Worm (Caenorhabditis elegans) whole organism, L2 larva: ENCODE results near the gene egas-3.
A peak's percentile ranks its signal among the peaks of the same experiment; 100 is the strongest.

Experiments
- C34F6.9 ChIP-seq: fragments of 150-350 bp; optimal IDR thresholded peaks from 2 replicates; lab custom pipeline; 2014; ENCODE audit warnings: missing biosample characterization, missing genetic modification characterization
- F13H6.1 ChIP-seq: sonication (generic microtip); optimal IDR thresholded peaks from 2 replicates; lab custom pipeline; 2016; ENCODE audit warnings: missing genetic modification characterization, missing compliant biosample characterization
- R02D3.7 ChIP-seq: fragments of 150-350 bp; optimal IDR thresholded peaks from 2 replicates; lab custom pipeline; 2014; ENCODE audit warnings: missing biosample characterization, missing genetic modification characterization
- ZK546.5 ChIP-seq: sonication (generic microtip); optimal IDR thresholded peaks from 2 replicates; lab custom pipeline; 2017; ENCODE audit warnings: missing biosample characterization, missing genetic modification characterization
- alr-1 ChIP-seq: fragments of 150-350 bp; optimal IDR thresholded peaks from 2 replicates; lab custom pipeline; 2014; ENCODE audit warnings: missing biosample characterization, missing genetic modification characterization
- aly-2 ChIP-seq: fragments of 150-350 bp; optimal IDR thresholded peaks from 2 replicates; lab custom pipeline; 2014; ENCODE audit warnings: missing biosample characterization, missing genetic modification characterization
- ama-1 ChIP-seq: fragments of 150-350 bp; optimal IDR thresholded peaks from 2 replicates; lab custom pipeline; 2018; ENCODE audit warnings: inconsistent platforms
- blmp-1 ChIP-seq: sonication (generic microtip); optimal IDR thresholded peaks from 2 replicates; lab custom pipeline; 2017; ENCODE audit warnings: missing genetic modification characterization, mild to moderate bottlenecking, missing compliant biosample characterization, antibody characterized with exemption, moderate library complexity; ENCODE audit not compliant: insufficient read depth
- ceh-16 ChIP-seq: fragments of 150-350 bp; optimal IDR thresholded peaks from 2 replicates; lab custom pipeline; 2014; ENCODE audit warnings: missing biosample characterization, missing genetic modification characterization
- ceh-82 ChIP-seq: fragments of 150-350 bp; optimal IDR thresholded peaks from 2 replicates; lab custom pipeline; 2014; ENCODE audit warnings: missing biosample characterization, missing genetic modification characterization
- crh-2 ChIP-seq: sonication (generic microtip); optimal IDR thresholded peaks from 2 replicates; lab custom pipeline; 2017; ENCODE audit warnings: missing biosample characterization, missing genetic modification characterization
- dmd-4 ChIP-seq: sonication (generic microtip); optimal IDR thresholded peaks from 2 replicates; lab custom pipeline; 2017; ENCODE audit warnings: missing biosample characterization, missing genetic modification characterization
- egl-27 ChIP-seq: sonication (generic microtip); optimal IDR thresholded peaks from 3 replicates; lab custom pipeline; 2017; ENCODE audit warnings: missing biosample characterization, missing genetic modification reagents, missing genetic modification characterization
- elt-3 ChIP-seq: sonication (generic microtip); optimal IDR thresholded peaks from 2 replicates; lab custom pipeline; 2017; ENCODE audit warnings: missing biosample characterization, missing genetic modification characterization
- gmeb-1 ChIP-seq: fragments of 150-350 bp; optimal IDR thresholded peaks from 2 replicates; lab custom pipeline; 2014; ENCODE audit warnings: missing biosample characterization, missing genetic modification characterization
- lin-11 ChIP-seq: fragments of 150-350 bp; sonication (generic microtip); optimal IDR thresholded peaks from 2 replicates; lab custom pipeline; 2014; ENCODE audit warnings: missing biosample characterization, missing genetic modification characterization, inconsistent platforms, mixed read lengths
- lin-13 ChIP-seq: fragments of 150-350 bp; optimal IDR thresholded peaks from 2 replicates; lab custom pipeline; 2014; ENCODE audit warnings: missing biosample characterization, missing genetic modification reagents, missing genetic modification characterization
- lin-39 ChIP-seq: fragments of 150-350 bp; optimal IDR thresholded peaks from 2 replicates; lab custom pipeline; 2014; ENCODE audit warnings: missing biosample characterization, missing genetic modification reagents, missing genetic modification characterization
- lsy-2 ChIP-seq, 2 experiments: fragments of 150-350 bp in 1 of 2; sonication (generic microtip) in 1 of 2; optimal IDR thresholded peaks; 2 replicates each; lab custom pipeline; 2014 to 2017; ENCODE audit warnings: missing biosample characterization in 2 of 2, missing genetic modification characterization in 2 of 2
- mdl-1 ChIP-seq, 2 experiments: fragments of 150-350 bp in 1 of 2; sonication (generic microtip) in 1 of 2; optimal IDR thresholded peaks; 2 replicates each; lab custom pipeline; 2017; ENCODE audit warnings: missing biosample characterization in 2 of 2, missing genetic modification characterization in 2 of 2
- nhr-10 ChIP-seq: sonication (generic microtip); optimal IDR thresholded peaks from 2 replicates; lab custom pipeline; 2017; ENCODE audit warnings: missing biosample characterization, missing genetic modification characterization
- nhr-23 ChIP-seq: fragments of 150-350 bp; optimal IDR thresholded peaks from 2 replicates; lab custom pipeline; 2014; ENCODE audit warnings: missing biosample characterization, missing genetic modification reagents, missing genetic modification characterization
- nhr-25 ChIP-seq: fragments of 150-350 bp; sonication (generic microtip); optimal IDR thresholded peaks from 3 replicates; lab custom pipeline; 2014; ENCODE audit warnings: missing biosample characterization, missing genetic modification characterization
- nhr-6 ChIP-seq: fragments of 150-350 bp; optimal IDR thresholded peaks from 2 replicates; lab custom pipeline; 2014; ENCODE audit warnings: missing biosample characterization, missing genetic modification characterization
- nhr-77 ChIP-seq: fragments of 150-350 bp; optimal IDR thresholded peaks from 2 replicates; lab custom pipeline; 2014; ENCODE audit warnings: missing biosample characterization, missing genetic modification characterization
- sem-4 ChIP-seq: fragments of 150-350 bp; optimal IDR thresholded peaks from 2 replicates; lab custom pipeline; 2014; ENCODE audit warnings: missing biosample characterization, missing genetic modification reagents, missing genetic modification characterization
- skn-1 ChIP-seq: sonication (generic microtip); optimal IDR thresholded peaks from 2 replicates; lab custom pipeline; 2017; ENCODE audit warnings: missing biosample characterization, missing genetic modification characterization
- sma-3 ChIP-seq: sonication (generic microtip); optimal IDR thresholded peaks from 2 replicates; lab custom pipeline; 2016; ENCODE audit warnings: missing genetic modification reagents, missing genetic modification characterization, missing compliant biosample characterization
- snpc-4 ChIP-seq: fragments of 150-350 bp; optimal IDR thresholded peaks from 2 replicates; lab custom pipeline; 2014; ENCODE audit warnings: missing biosample characterization, missing genetic modification characterization
- unc-39 ChIP-seq: fragments of 150-350 bp; optimal IDR thresholded peaks from 2 replicates; lab custom pipeline; 2014; ENCODE audit warnings: missing biosample characterization, missing genetic modification characterization
- unc-55 ChIP-seq: fragments of 150-350 bp; sonication (generic microtip); optimal IDR thresholded peaks from 3 replicates; lab custom pipeline; 2014; ENCODE audit warnings: missing biosample characterization, missing genetic modification reagents, missing genetic modification characterization
- ztf-1 ChIP-seq: fragments of 200-800 bp; sonication (Bioruptor generic); conservative IDR thresholded peaks from 2 replicates; pipeline ENCODE4 v1.3.6; 2022; ENCODE audit warnings: missing genetic modification characterization, missing compliant biosample characterization
- ztf-11 ChIP-seq: sonication (generic microtip); optimal IDR thresholded peaks from 2 replicates; lab custom pipeline; 2017; ENCODE audit warnings: missing biosample characterization, missing genetic modification characterization

Gene egas-3

DNA sequence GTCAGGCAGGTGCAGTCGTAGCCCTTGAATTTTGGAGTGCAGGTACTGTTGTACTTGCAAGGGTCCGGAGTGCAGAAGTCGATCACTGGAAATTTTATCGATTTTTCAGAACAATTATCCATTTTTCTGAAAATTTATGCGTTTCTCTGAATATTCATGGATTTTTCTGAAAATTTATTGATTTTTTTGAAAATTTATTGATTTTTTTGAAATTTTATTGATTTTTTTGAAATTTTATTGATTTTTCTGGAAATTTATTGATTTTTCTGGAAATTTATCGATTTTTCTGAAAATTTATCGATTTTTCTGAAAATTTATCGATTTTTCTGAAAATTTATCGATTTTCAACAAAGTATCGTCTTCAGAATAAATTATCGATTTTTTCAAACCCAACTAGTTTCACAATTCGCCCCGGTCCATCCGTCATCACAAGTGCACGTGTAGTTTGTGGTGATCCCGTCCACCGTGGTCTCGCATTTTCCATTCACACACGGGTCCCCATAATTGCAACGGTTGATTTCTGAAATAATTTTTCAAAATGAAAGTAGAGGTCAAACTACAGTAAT is 4.1 kb downstream of the egas-3 start:
- TF ChIP-seq nhr-25 (no peak), unc-55 (GFP tag; lab: Kevin White, UChicago) (no peak), gmeb-1 (tag; lab: Kevin White, UChicago) (no peak), mdl-1 (tag; optimal IDR thresholded peaks at IDR 0.05; lab: Kevin White, UChicago) (no peak), unc-39 (no peak), ztf-1 (GFP tag; lab: Robert Waterston, UW) (no peak), lin-13 (GFP tag; lab: Kevin White, UChicago) (no peak), F13H6.1 (no peak), nhr-77 (tag; lab: Kevin White, UChicago) (no peak), egl-27 (tag; lab: Kevin White, UChicago) (no peak), ZK546.5 (no peak), skn-1 (no peak), ztf-11 (tag; lab: Kevin White, UChicago) (no peak), sma-3 (no peak), snpc-4 (tag; lab: Kevin White, UChicago) (no peak), aly-2 (tag; lab: Kevin White, UChicago) (no peak), nhr-6 (no peak), dmd-4 (tag; lab: Kevin White, UChicago) (no peak), blmp-1 (tag; lab: Kevin White, UChicago) (no peak), lin-39 (tag; lab: Kevin White, UChicago) (no peak)
- TF ChIP-seq, all 48 proteins: peak for 0

DNA sequence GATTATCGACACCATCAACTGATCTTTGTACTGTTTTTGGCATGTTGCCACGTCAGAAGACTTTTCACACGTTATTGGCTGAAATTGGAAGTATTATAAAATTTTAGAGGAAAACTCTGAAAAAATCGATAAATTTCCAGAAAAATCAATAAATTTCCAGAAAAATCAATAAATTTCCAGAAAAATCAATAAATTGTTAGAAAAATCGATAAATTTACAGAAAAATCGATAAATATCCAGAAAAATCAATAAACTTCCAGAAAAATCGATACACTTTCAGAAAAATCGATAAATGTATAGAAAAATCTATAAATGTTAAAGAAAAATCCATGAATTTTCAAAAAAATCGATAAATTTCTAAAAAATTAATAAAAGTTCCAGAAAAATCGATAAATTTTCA is 7.2 kb downstream of the egas-3 start:
- no peak for TF ChIP-seq crh-2 (tag; lab: Kevin White, UChicago)
- no peak for TF ChIP-seq ceh-82
- TF ChIP-seq lin-11 (tag; lab: Kevin White, UChicago), result no peak
- TF ChIP-seq lsy-2 (tag; optimal IDR thresholded peaks at IDR 0.05; lab: Kevin White, UChicago), result no peak
- no peak for TF ChIP-seq nhr-6
- no peak for TF ChIP-seq unc-39
- no peak for TF ChIP-seq R02D3.7 (tag; lab: Kevin White, UChicago)

DNA sequence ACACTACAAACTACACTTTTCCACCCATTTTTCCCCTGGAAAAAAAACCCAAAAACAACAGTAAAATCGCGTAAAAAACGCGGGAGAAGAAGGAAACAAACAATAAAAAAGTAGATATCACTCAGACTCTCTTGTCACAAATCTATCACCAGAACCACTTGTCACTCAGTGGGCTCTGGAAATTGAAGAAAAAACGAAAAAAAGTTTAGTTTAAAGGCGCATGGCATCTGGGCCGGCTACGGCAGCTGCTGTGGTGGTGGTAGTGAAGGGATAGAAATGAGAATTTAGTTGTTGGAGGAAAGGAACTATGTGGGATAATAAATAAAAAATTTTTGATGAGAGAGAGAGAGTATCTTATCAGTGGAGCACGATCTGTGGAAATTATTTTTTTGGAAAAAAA is 8.7 kb downstream of the egas-3 start:
- no peak for TF ChIP-seq sem-4 (tag; lab: Kevin White, UChicago)
- TF ChIP-seq C34F6.9 (tag; lab: Kevin White, UChicago), result peak; percentile 23

DNA sequence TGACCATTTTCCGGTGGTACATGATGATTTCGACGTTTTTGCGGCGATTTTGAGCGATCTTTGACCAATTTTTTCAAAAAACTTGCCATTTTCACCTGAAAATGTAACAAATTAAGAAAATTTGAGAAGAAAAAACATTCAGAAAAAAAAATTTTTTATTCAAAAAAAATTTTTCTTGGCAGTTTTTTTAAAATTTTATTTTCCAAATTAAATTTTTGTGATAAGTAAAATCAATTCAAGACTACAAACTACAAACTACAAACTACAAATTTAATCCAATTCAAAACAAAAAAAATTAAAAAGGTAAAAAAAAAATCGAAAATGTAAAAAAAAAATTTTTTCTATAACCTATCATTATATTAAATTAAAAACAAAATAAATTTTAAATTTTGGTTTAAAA is 9.4 kb downstream of the egas-3 start, which contains the start of gene Y69H2.15:
TSS of gene Y69H2.15 (minus strand) at position 101 of the 400 bp plus-strand sequence.
- TF ChIP-seq lin-11 (tag; lab: Kevin White, UChicago), result no peak
- TF ChIP-seq sma-3, result no peak
- TF ChIP-seq nhr-10 (tag; lab: Kevin White, UChicago), result no peak
- TF ChIP-seq mdl-1 (tag; optimal IDR thresholded peaks at IDR 0.05; lab: Kevin White, UChicago), result no peak
- TF ChIP-seq R02D3.7 (tag; lab: Kevin White, UChicago), result no peak
- no peak for TF ChIP-seq elt-3 (tag; lab: Kevin White, UChicago)
- TF ChIP-seq dmd-4 (tag; lab: Kevin White, UChicago), result no peak

DNA sequence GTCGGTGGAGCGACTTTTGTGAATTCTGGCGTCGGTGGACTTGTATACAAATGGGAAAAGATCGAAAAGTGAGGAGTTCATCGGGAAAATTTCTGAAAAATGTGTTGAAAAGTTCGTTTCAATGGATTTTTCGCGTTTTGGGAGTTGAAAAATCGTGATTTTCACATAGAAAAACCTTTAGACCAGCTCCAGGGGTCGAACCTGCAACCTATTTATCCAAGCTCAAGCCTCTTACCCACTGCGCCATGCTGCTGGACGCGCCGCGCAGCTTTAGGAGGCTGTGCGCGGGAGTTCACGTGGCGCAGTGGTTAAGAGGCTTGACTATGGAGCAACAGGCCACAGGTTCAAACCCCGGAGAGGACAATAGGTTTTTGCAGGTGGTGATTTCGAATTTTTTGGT is 13.7 kb downstream of the egas-3 start, which contains the start of gene Y69H2.1:
TSS of gene Y69H2.1 (minus strand) at position 101 of the 400 bp plus-strand sequence.
- no peak for TF ChIP-seq nhr-23
- TF ChIP-seq crh-2 (tag; lab: Kevin White, UChicago), result no peak

DNA sequence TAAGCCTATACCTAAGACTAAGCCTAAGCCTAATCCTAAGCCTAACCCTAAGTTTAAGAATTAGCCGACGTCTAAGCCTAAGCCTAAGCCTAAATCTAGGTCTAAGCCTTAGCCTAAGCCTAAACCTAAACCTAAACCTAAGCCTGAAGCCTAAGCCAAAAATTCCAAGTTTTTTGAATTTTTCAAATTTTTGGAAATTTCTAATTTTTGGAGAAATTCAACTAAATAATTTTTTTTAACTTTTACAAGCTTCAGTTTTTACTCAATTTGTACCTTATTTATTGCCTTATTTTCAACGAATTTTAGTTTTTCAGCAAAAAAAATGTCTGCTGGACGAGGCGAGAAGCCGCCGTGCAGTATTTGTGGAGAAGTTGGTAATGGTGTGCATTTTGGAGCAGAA is 19.9 kb downstream of the egas-3 start, which contains the start of gene nhr-70:
TSS of gene nhr-70 (plus strand) at position 301 of the 400 bp plus-strand sequence.
- TF ChIP-seq alr-1 (tag; lab: Kevin White, UChicago) (no peak), blmp-1 (tag; lab: Kevin White, UChicago) (no peak), ama-1 (no peak), ztf-11 (tag; lab: Kevin White, UChicago) (no peak), ceh-16 (tag; lab: Kevin White, UChicago) (no peak), elt-3 (tag; lab: Kevin White, UChicago) (no peak)
